Fruit fly (Drosophila melanogaster) whole organism, wandering third instar larva: Measurements from ENCODE around the gene CG12035.

ENCODE experiments used
- jim ChIP-seq: fragments of 175-275, 200-325 bp; sonication (Bioruptor generic); optimal IDR thresholded peaks from 2 replicates; lab custom pipeline; 2016; ENCODE audit warnings: missing biosample characterization, mild to moderate bottlenecking, missing genetic modification characterization
- psq ChIP-seq: fragments of 200-800 bp; sonication (Bioruptor generic); optimal IDR thresholded peaks from 3 replicates; lab custom pipeline; 2017; ENCODE audit warnings: missing biosample characterization, mild to moderate bottlenecking, missing genetic modification characterization, moderate library complexity
- sage ChIP-seq: fragments of 200-800 bp; sonication (Bioruptor generic); optimal IDR thresholded peaks from 2 replicates; lab custom pipeline; 2016; ENCODE audit warnings: missing biosample characterization, mild to moderate bottlenecking, missing genetic modification characterization
- tai ChIP-seq: sonication (Bioruptor generic); optimal IDR thresholded peaks from 2 replicates; lab custom pipeline; 2016; ENCODE audit warnings: missing biosample characterization, missing genetic modification characterization

DNA sequence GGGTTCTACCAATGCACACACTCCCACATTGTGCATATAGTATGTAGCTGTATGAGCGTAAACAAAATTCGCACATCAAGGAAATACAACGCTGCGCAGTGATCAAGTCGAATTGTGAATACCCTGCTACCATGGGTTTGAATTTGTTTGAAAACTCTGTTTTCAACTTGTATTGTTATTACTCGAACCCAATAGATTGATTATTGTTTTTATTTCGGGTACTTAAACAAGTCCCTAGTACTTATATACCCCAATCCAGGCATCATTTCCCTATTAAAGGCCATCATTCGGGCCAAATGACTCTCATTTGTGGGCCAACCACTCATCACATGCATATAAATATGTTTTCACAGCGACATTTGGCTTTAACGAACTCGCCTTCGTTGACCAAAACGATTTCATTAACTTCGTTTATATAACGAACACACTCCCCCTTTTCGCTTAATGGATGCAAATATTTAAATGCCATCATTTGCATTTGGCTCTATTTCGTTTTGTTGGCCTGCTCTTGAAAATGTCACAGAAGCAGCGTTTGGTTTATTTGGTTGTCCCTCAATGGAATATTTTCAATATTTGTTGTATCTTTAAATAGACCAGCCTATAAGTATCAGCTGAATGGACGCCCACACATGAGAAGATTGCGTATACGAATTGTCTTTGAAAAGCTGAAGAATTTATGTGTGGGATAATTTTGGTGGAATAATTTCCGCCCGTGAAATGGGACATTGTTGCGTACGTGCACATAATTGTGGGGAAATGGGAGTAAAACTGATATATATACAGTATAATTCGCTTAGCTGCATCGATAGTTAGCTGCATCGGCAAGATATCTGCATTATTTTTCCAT, 16.2 kb downstream of the CG12035 start:
- TF ChIP-seq psq, result peak; percentile 25
- TF ChIP-seq sage, result no peak
- TF ChIP-seq tai (GFP tag; lab: Kevin White, UChicago), result no peak
- TF ChIP-seq jim (GFP tag; lab: Kevin White, UChicago), result no peak
